Fruit fly (Drosophila melanogaster) whole organism, wandering third instar larva: ENCODE data around the gene GstD7.

Experiments used
- CrebA ChIP-seq: fragments of 200-800 bp; sonication (Bioruptor generic); optimal IDR thresholded peaks from 2 replicates; lab custom pipeline; 2016; ENCODE audit warnings: missing biosample characterization, mild to moderate bottlenecking, missing genetic modification characterization, borderline replicate concordance
- Dif ChIP-seq: fragments of 200-275, 200-300 bp; sonication (Bioruptor generic); optimal IDR thresholded peaks from 2 replicates; lab custom pipeline; 2018; ENCODE audit warnings: missing biosample characterization, missing genetic modification characterization; ENCODE audit not compliant: partially characterized antibody
- HLH106 ChIP-seq: fragments of 200-800 bp; optimal IDR thresholded peaks from 3 replicates; lab custom pipeline; 2019; ENCODE audit warnings: missing biosample characterization, mild to moderate bottlenecking, missing genetic modification characterization, moderate library complexity
- Hr78 ChIP-seq: fragments of >200 bp; optimal IDR thresholded peaks from 2 replicates; lab custom pipeline; 2017; ENCODE audit warnings: missing biosample characterization, missing genetic modification characterization
- br ChIP-seq: fragments of 200-800 bp; sonication (Bioruptor generic); optimal IDR thresholded peaks from 2 replicates; lab custom pipeline; 2016; ENCODE audit warnings: missing biosample characterization, missing genetic modification characterization
- dmrt93B ChIP-seq: fragments of 200-800 bp; sonication (Bioruptor generic); optimal IDR thresholded peaks from 2 replicates; lab custom pipeline; 2018; ENCODE audit warnings: missing biosample characterization, mild to moderate bottlenecking, missing genetic modification characterization
- ey ChIP-seq: fragments of 200-800 bp; sonication (Bioruptor generic); optimal IDR thresholded peaks from 2 replicates; lab custom pipeline; 2016; ENCODE audit warnings: missing biosample characterization, missing genetic modification characterization
- fru ChIP-seq: fragments of 200-800 bp; sonication (Bioruptor generic); optimal IDR thresholded peaks from 3 replicates; lab custom pipeline; 2016; ENCODE audit warnings: missing biosample characterization, mild to moderate bottlenecking, missing genetic modification characterization
- rgr ChIP-seq: fragments of 200-800 bp; sonication (Bioruptor generic); optimal IDR thresholded peaks from 3 replicates; lab custom pipeline; 2016; ENCODE audit warnings: missing biosample characterization, mild to moderate bottlenecking, missing genetic modification characterization
- sage ChIP-seq: fragments of 200-800 bp; sonication (Bioruptor generic); optimal IDR thresholded peaks from 2 replicates; lab custom pipeline; 2016; ENCODE audit warnings: missing biosample characterization, mild to moderate bottlenecking, missing genetic modification characterization
- woc ChIP-seq: sonication (Bioruptor generic); optimal IDR thresholded peaks from 2 replicates; lab custom pipeline; 2016; ENCODE audit warnings: missing biosample characterization, mild to moderate bottlenecking, missing genetic modification characterization

- TF ChIP-seq woc (GFP tag; lab: Kevin White, UChicago) = no peak
- no peak for TF ChIP-seq rgr (GFP tag; lab: Kevin White, UChicago)
- TF ChIP-seq ey (GFP tag; lab: Kevin White, UChicago) = no peak
- TF ChIP-seq CrebA (GFP tag; lab: Kevin White, UChicago) = no peak
- no peak for TF ChIP-seq sage (GFP tag; lab: Kevin White, UChicago)
- TF ChIP-seq Hr78 = no peak
- TF ChIP-seq Dif = no peak
- no peak for TF ChIP-seq br (GFP tag; lab: Kevin White, UChicago)
- no peak for TF ChIP-seq dmrt93B (GFP tag; lab: Kevin White, UChicago)
- no peak for TF ChIP-seq fru (GFP tag; lab: Kevin White, UChicago)
- TF ChIP-seq HLH106 (tag; lab: Kevin White, UChicago) = no peak
Observed at dm6 chr3R:12405134-12405533, 26.8 kb downstream of the GstD7 start.
